Worm (Caenorhabditis elegans) whole organism, L1 larva: ENCODE measurements around the gene inx-8.

Source experiments
- C16A3.4 ChIP-seq: fragments of 150-350 bp; optimal IDR thresholded peaks from 2 replicates; lab custom pipeline; 2014; ENCODE audit warnings: missing biosample characterization, missing genetic modification characterization
- Y116A8C.19 ChIP-seq: sonication (generic microtip); optimal IDR thresholded peaks from 2 replicates; lab custom pipeline; 2016; ENCODE audit warnings: missing compliant biosample characterization, missing genetic modification characterization, borderline replicate concordance
- aha-1 ChIP-seq: fragments of 150-350 bp; optimal IDR thresholded peaks from 2 replicates; lab custom pipeline; 2014; ENCODE audit warnings: missing biosample characterization, missing genetic modification characterization
- aly-2 ChIP-seq: fragments of 150-350 bp; optimal IDR thresholded peaks from 2 replicates; lab custom pipeline; 2014; ENCODE audit warnings: missing biosample characterization, missing genetic modification characterization
- blmp-1 ChIP-seq: fragments of 150-350 bp; optimal IDR thresholded peaks from 2 replicates; lab custom pipeline; 2014; ENCODE audit warnings: missing biosample characterization, missing genetic modification characterization
- ceh-8 ChIP-seq: fragments of 200-800 bp; sonication (Bioruptor generic); optimal IDR thresholded peaks from 2 replicates; lab custom pipeline; 2018; ENCODE audit warnings: mild to moderate bottlenecking, missing genetic modification characterization, moderate library complexity, missing compliant biosample characterization
- ceh-82 ChIP-seq, 3 experiments: fragments of 150-350 bp in 1 of 3; sonication (generic microtip) in 2 of 3; optimal IDR thresholded peaks; 2 replicates each; lab custom pipeline; 2014 to 2017; ENCODE audit warnings: missing biosample characterization in 3 of 3, missing genetic modification characterization in 3 of 3
- dpl-1 ChIP-seq, 3 experiments: fragments of 150-350 bp in 2 of 3; sonication (generic microtip) in 1 of 3; optimal IDR thresholded peaks; 2 replicates each; lab custom pipeline; 2014 to 2017; ENCODE audit warnings: missing biosample characterization in 3 of 3, missing genetic modification characterization in 3 of 3, missing genetic modification reagents in 3 of 3
- dsc-1 ChIP-seq: sonication (generic microtip); optimal IDR thresholded peaks from 2 replicates; lab custom pipeline; 2016; ENCODE audit warnings: mild to moderate bottlenecking, missing genetic modification characterization, missing compliant biosample characterization
- efl-1 ChIP-seq, 4 experiments: fragments of 150-350 bp; optimal IDR thresholded peaks in 3 of 4; peaks in 1 of 4; 1 replicate in 1 of 4; 2 replicates in 3 of 4; lab custom pipeline; 2014; ENCODE audit warnings: missing biosample characterization in 2 of 4, missing genetic modification characterization in 2 of 4, missing genetic modification reagents in 2 of 4
- egl-27 ChIP-seq, 2 experiments: fragments of 150-350 bp in 1 of 2; sonication (generic microtip); optimal IDR thresholded peaks; 3 replicates each; lab custom pipeline; 2017 to 2018; ENCODE audit warnings: missing biosample characterization in 2 of 2, missing genetic modification characterization in 2 of 2, missing genetic modification reagents in 2 of 2
- elt-2 ChIP-seq: sonication (generic microtip); optimal IDR thresholded peaks from 2 replicates; lab custom pipeline; 2016; ENCODE audit warnings: missing genetic modification characterization, mild to moderate bottlenecking, inconsistent platforms, missing compliant biosample characterization, missing genetic modification reagents
- elt-3 ChIP-seq, 6 experiments: fragments of 150-350 bp in 1 of 6; sonication (generic microtip); optimal IDR thresholded peaks; 2 replicates each; lab custom pipeline; 2017 to 2018; ENCODE audit warnings: missing biosample characterization in 6 of 6, missing genetic modification characterization in 6 of 6, inconsistent platforms in 1 of 6
- fkh-4 ChIP-seq: sonication (generic microtip); optimal IDR thresholded peaks from 2 replicates; lab custom pipeline; 2016; ENCODE audit warnings: missing compliant biosample characterization, missing genetic modification characterization, borderline replicate concordance
- grh-1 ChIP-seq: fragments of 200-800 bp; sonication (Bioruptor generic); IDR thresholded peaks from 2 replicates; pipeline ENCODE4 v1.3.6; 2022; ENCODE audit warnings: missing genetic modification reagents, missing genetic modification characterization, missing compliant biosample characterization
- hpl-2 ChIP-seq: fragments of 150-350 bp; optimal IDR thresholded peaks from 2 replicates; lab custom pipeline; 2014; ENCODE audit warnings: missing biosample characterization, missing genetic modification reagents, missing genetic modification characterization
- irx-1 ChIP-seq: sonication (generic microtip); optimal IDR thresholded peaks from 2 replicates; lab custom pipeline; 2016; ENCODE audit warnings: missing genetic modification characterization, missing compliant biosample characterization
- jun-1 ChIP-seq: fragments of 150-350 bp; optimal IDR thresholded peaks from 2 replicates; lab custom pipeline; 2014; ENCODE audit warnings: missing biosample characterization, missing genetic modification reagents, missing genetic modification characterization
- lin-14 ChIP-seq: fragments of 200-800 bp; sonication (Bioruptor generic); optimal IDR thresholded peaks from 2 replicates; lab custom pipeline; 2018; ENCODE audit warnings: mild to moderate bottlenecking, missing genetic modification characterization, moderate library complexity, missing compliant biosample characterization
- mdl-1 ChIP-seq, 2 experiments: fragments of 150-350 bp; optimal IDR thresholded peaks; 2 replicates each; lab custom pipeline; 2014 to 2017; ENCODE audit warnings: missing biosample characterization in 2 of 2, missing genetic modification characterization in 2 of 2, inconsistent platforms in 1 of 2
- nhr-20 ChIP-seq: sonication (generic microtip); optimal IDR thresholded peaks from 2 replicates; lab custom pipeline; 2016; ENCODE audit warnings: mild to moderate bottlenecking, missing genetic modification characterization, missing compliant biosample characterization
- nhr-237 ChIP-seq: fragments of 150-350 bp; optimal IDR thresholded peaks from 2 replicates; lab custom pipeline; 2014; ENCODE audit warnings: missing biosample characterization, missing genetic modification characterization
- nhr-71 ChIP-seq: sonication (generic microtip); optimal IDR thresholded peaks from 2 replicates; lab custom pipeline; 2016; ENCODE audit warnings: mild to moderate bottlenecking, missing genetic modification characterization, moderate library complexity, missing compliant biosample characterization
- nhr-85 ChIP-seq: sonication (generic microtip); peaks from one replicate; lab custom pipeline; 2016; ENCODE audit warnings: missing genetic modification characterization, inconsistent platforms, missing compliant biosample characterization
- nhr-90 ChIP-seq: sonication (generic microtip); optimal IDR thresholded peaks from 2 replicates; lab custom pipeline; 2016; ENCODE audit warnings: mild to moderate bottlenecking, missing genetic modification characterization, missing compliant biosample characterization; ENCODE audit not compliant: poor library complexity
- pag-3 ChIP-seq: sonication (generic microtip); optimal IDR thresholded peaks from 2 replicates; lab custom pipeline; 2017; ENCODE audit warnings: missing genetic modification characterization, mild to moderate bottlenecking, missing compliant biosample characterization, antibody characterized with exemption, borderline replicate concordance; ENCODE audit not compliant: insufficient read depth
- pax-3 ChIP-seq: fragments of 200-800 bp; sonication (Bioruptor generic); optimal IDR thresholded peaks from 2 replicates; lab custom pipeline; 2018; ENCODE audit warnings: mild to moderate bottlenecking, missing genetic modification characterization, moderate library complexity, missing compliant biosample characterization
- skn-1 ChIP-seq: fragments of 150-350 bp; optimal IDR thresholded peaks from 2 replicates; lab custom pipeline; 2014; ENCODE audit warnings: missing biosample characterization, missing genetic modification characterization
- snpc-4 ChIP-seq: fragments of 150-350 bp; optimal IDR thresholded peaks from 2 replicates; lab custom pipeline; 2014; ENCODE audit warnings: missing biosample characterization, missing genetic modification characterization
- sptf-1 ChIP-seq: fragments of 150-350 bp; optimal IDR thresholded peaks from 2 replicates; lab custom pipeline; 2014; ENCODE audit warnings: missing biosample characterization, missing genetic modification characterization
- unc-130 ChIP-seq: fragments of 150-350 bp; optimal IDR thresholded peaks from 2 replicates; lab custom pipeline; 2017; ENCODE audit warnings: missing biosample characterization, missing genetic modification characterization, inconsistent platforms
- unc-98 ChIP-seq: fragments of 200-800 bp; sonication (Bioruptor generic); IDR thresholded peaks from 2 replicates; pipeline ENCODE4 v1.3.6; 2022; ENCODE audit warnings: missing genetic modification characterization, missing compliant biosample characterization
- vab-15 ChIP-seq: sonication (generic microtip); optimal IDR thresholded peaks from 2 replicates; lab custom pipeline; 2017; ENCODE audit warnings: missing genotype, mild to moderate bottlenecking, missing genetic modification characterization, missing compliant biosample characterization
- zip-4 ChIP-seq: fragments of 200-800 bp; sonication (Bioruptor generic); optimal IDR thresholded peaks from 2 replicates; lab custom pipeline; 2018; ENCODE audit warnings: mild to moderate bottlenecking, missing genetic modification characterization, moderate library complexity, missing compliant biosample characterization
- ztf-4 ChIP-seq: fragments of 150-350 bp; optimal IDR thresholded peaks from 2 replicates; lab custom pipeline; 2014; ENCODE audit warnings: missing biosample characterization, missing genetic modification characterization

Gene inx-8

ce11 chrIV:11694143-11694542 is 20.5 kb downstream of the inx-8 start, which contains the start of gene ZK792.7:
Gene ZK792.7 (plus strand): TSS chrIV:11694443.
- no peak for TF ChIP-seq irx-1 (tag; lab: Kevin White, UChicago)
- TF ChIP-seq nhr-20 (tag; lab: Kevin White, UChicago) = no peak
- TF ChIP-seq ztf-4 (tag; lab: Kevin White, UChicago) = no peak
- no peak for TF ChIP-seq aha-1 (tag; lab: Kevin White, UChicago)
- TF ChIP-seq fkh-4 = no peak
- TF ChIP-seq nhr-90 (tag; lab: Kevin White, UChicago) = no peak
- TF ChIP-seq ceh-8 (GFP tag; lab: Kevin White, UChicago) = no peak
- TF ChIP-seq mdl-1 (tag; optimal IDR thresholded peaks at IDR 0.05; lab: Kevin White, UChicago) = no peak
- no peak for TF ChIP-seq dsc-1 (tag; lab: Kevin White, UChicago)
- TF ChIP-seq lin-14 (GFP tag; lab: Kevin White, UChicago) = no peak
- TF ChIP-seq ceh-82 (tag; optimal IDR thresholded peaks at IDR 0.05; lab: Kevin White, UChicago) = no peak

- TF ChIP-seq sptf-1 (no peak), C16A3.4 (tag; lab: Kevin White, UChicago) (no peak), nhr-71 (tag; lab: Kevin White, UChicago) (no peak), nhr-20 (tag; lab: Kevin White, UChicago) (no peak), irx-1 (tag; lab: Kevin White, UChicago) (no peak), efl-1 (optimal IDR thresholded peaks at IDR 0.05; lab: Kevin White, UChicago) (no peak), efl-1 (GFP tag; optimal IDR thresholded peaks at IDR 0.05 in 1 of 2; lab: Kevin White, UChicago) (no peak), snpc-4 (tag; lab: Kevin White, UChicago) (no peak), unc-130 (tag; lab: Kevin White, UChicago) (no peak), grh-1 (GFP tag; lab: Robert Waterston, UW) (no peak), pax-3 (no peak), dpl-1 (GFP tag; optimal IDR thresholded peaks at IDR 0.05; lab: Kevin White, UChicago) (no peak), blmp-1 (tag; lab: Kevin White, UChicago) (no peak), Y116A8C.19 (tag; lab: Kevin White, UChicago) (no peak)
Observed at ce11 chrIV:11695634-11696033, 22.0 kb downstream of the inx-8 start.

DNA sequence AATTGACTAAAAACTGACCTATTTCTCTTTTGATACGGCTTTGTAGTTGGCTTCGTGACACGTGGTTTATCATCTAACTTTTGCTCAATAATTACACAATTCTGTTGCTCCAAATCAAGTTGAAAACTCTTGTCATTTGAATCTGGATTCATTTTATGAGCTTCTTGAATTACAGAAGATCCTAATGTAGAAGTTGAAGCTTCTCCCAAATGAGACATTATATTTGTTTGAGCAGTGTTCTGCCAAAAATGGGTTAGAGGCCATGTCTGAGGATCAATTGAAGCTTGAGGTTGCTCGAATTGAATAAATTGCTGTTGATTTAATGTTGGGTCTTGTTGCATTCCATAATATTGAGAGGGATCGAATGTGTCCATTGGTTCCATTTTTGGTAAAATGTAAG is 23.9 kb downstream of the inx-8 start:
- no peak for TF ChIP-seq skn-1 (tag; lab: Kevin White, UChicago)
- TF ChIP-seq vab-15 (tag; lab: Kevin White, UChicago) = no peak
- TF ChIP-seq dpl-1 (GFP tag; optimal IDR thresholded peaks at IDR 0.05; lab: Kevin White, UChicago) = no peak
- TF ChIP-seq aha-1 (tag; lab: Kevin White, UChicago) = no peak
- TF ChIP-seq blmp-1 (tag; lab: Kevin White, UChicago) = no peak
- TF ChIP-seq hpl-2 = no peak
- TF ChIP-seq zip-4 = no peak
- no peak for TF ChIP-seq pag-3 (tag; lab: Kevin White, UChicago)
- TF ChIP-seq egl-27 (tag; optimal IDR thresholded peaks at IDR 0.05; lab: Kevin White, UChicago) = no peak
- no peak for TF ChIP-seq nhr-237 (tag; lab: Kevin White, UChicago)
- no peak for TF ChIP-seq fkh-4
- no peak for TF ChIP-seq grh-1 (GFP tag; lab: Robert Waterston, UW)
- TF ChIP-seq jun-1 = no peak
- TF ChIP-seq lin-14 (GFP tag; lab: Kevin White, UChicago) = no peak
- no peak for TF ChIP-seq unc-98 (GFP tag; lab: Robert Waterston, UW)
- TF ChIP-seq elt-2 (tag; lab: Kevin White, UChicago) = no peak
- TF ChIP-seq aly-2 (tag; lab: Kevin White, UChicago) = no peak

DNA sequence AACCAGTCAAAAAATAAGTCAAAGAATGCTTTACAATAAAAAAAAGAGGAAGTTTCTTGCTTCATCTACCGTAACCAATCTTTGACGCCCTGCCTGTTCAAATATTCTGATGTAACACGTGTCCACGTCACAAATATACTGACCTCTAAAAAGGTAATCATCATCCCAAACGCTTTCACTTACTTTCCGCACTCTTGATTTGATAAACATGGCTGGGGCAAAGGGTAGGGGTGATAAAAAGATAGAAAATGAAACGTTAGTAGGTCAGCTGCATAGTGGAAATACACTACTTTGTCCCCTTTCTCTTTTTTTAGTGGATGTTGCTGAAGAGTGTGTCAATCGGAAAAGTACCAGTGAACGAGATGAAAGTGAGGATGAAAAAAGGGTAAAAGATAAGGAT is 26.5 kb downstream of the inx-8 start:
- no peak for TF ChIP-seq fkh-4
- TF ChIP-seq blmp-1 (tag; lab: Kevin White, UChicago) = peak; percentile 99
- TF ChIP-seq nhr-85 (tag; lab: Kevin White, UChicago) = peak; percentile 23
- TF ChIP-seq elt-3 (tag; optimal IDR thresholded peaks at IDR 0.05; lab: Kevin White, UChicago) = peak in 2 of 6 experiments; percentile 27 to 65
